Worm (Caenorhabditis elegans) whole organism, late embryonic: ENCODE measurements around the gene C04F6.7.

Experiments used
- C08G9.2 ChIP-seq: sonication (generic microtip); optimal IDR thresholded peaks from 2 replicates; lab custom pipeline; 2016; ENCODE audit warnings: mild to moderate bottlenecking, missing genetic modification characterization, moderate library complexity, missing compliant biosample characterization
- ceh-19 ChIP-seq: fragments of 200-800 bp; sonication (Bioruptor generic); optimal IDR thresholded peaks from 2 replicates; lab custom pipeline; 2018; ENCODE audit warnings: mild to moderate bottlenecking, missing genetic modification characterization, missing compliant biosample characterization
- ceh-2 ChIP-seq: sonication (generic microtip); optimal IDR thresholded peaks from 2 replicates; lab custom pipeline; 2016; ENCODE audit warnings: missing genotype, missing genetic modification characterization, missing compliant biosample characterization
- ceh-22 ChIP-seq: sonication (generic microtip); optimal IDR thresholded peaks from 2 replicates; lab custom pipeline; 2017; ENCODE audit warnings: missing biosample characterization, missing genetic modification characterization
- ceh-31 ChIP-seq: sonication (generic microtip); optimal IDR thresholded peaks from 2 replicates; lab custom pipeline; 2016; ENCODE audit warnings: missing genetic modification characterization, missing compliant biosample characterization
- ceh-45 ChIP-seq: fragments of 200-800 bp; sonication (Bioruptor generic); IDR thresholded peaks from 2 replicates; pipeline ENCODE4 v1.3.6; 2022; ENCODE audit warnings: missing genetic modification reagents, missing genetic modification characterization, missing compliant biosample characterization
- ceh-48 ChIP-seq: sonication (generic microtip); optimal IDR thresholded peaks from 2 replicates; lab custom pipeline; 2016; ENCODE audit warnings: missing genetic modification characterization, inconsistent platforms, missing compliant biosample characterization
- ceh-6 ChIP-seq: fragments of 200-800 bp; sonication (Bioruptor generic); optimal IDR thresholded peaks from 2 replicates; lab custom pipeline; 2018; ENCODE audit warnings: mild to moderate bottlenecking, missing genetic modification characterization, missing compliant biosample characterization
- che-1 ChIP-seq: sonication (generic microtip); optimal IDR thresholded peaks from 2 replicates; lab custom pipeline; 2016; ENCODE audit warnings: mild to moderate bottlenecking, missing genetic modification characterization, missing compliant biosample characterization
- dmd-4 ChIP-seq: sonication (generic microtip); optimal IDR thresholded peaks from 2 replicates; lab custom pipeline; 2016; ENCODE audit warnings: borderline replicate concordance, missing genetic modification characterization, missing compliant biosample characterization
- dve-1 ChIP-seq: sonication (generic microtip); optimal IDR thresholded peaks from 2 replicates; lab custom pipeline; 2017; ENCODE audit warnings: antibody characterized with exemption, mild to moderate bottlenecking, missing genetic modification characterization, missing compliant biosample characterization
- fax-1 ChIP-seq: sonication (generic microtip); optimal IDR thresholded peaks from 2 replicates; lab custom pipeline; 2016; ENCODE audit warnings: missing genotype, missing genetic modification characterization, missing compliant biosample characterization
- fkh-10 ChIP-seq: fragments of 150-350 bp; optimal IDR thresholded peaks from 2 replicates; lab custom pipeline; 2014; ENCODE audit warnings: missing biosample characterization, missing genetic modification reagents, missing genetic modification characterization
- gmeb-2 ChIP-seq: sonication (generic microtip); optimal IDR thresholded peaks from 2 replicates; lab custom pipeline; 2016; ENCODE audit warnings: missing genetic modification characterization, inconsistent platforms, missing compliant biosample characterization
- hlh-13 ChIP-seq: fragments of 200-800 bp; sonication (Bioruptor generic); optimal IDR thresholded peaks from 2 replicates; lab custom pipeline; 2018; ENCODE audit warnings: mild to moderate bottlenecking, missing genetic modification characterization, missing compliant biosample characterization
- hlh-30 ChIP-seq: sonication (generic microtip); optimal IDR thresholded peaks from 2 replicates; lab custom pipeline; 2017; ENCODE audit warnings: antibody characterized with exemption, missing genetic modification characterization, missing compliant biosample characterization; ENCODE audit not compliant: insufficient read depth
- hlh-8 ChIP-seq: sonication (generic microtip); optimal IDR thresholded peaks from 2 replicates; lab custom pipeline; 2016; ENCODE audit warnings: missing genotype, missing genetic modification characterization, missing compliant biosample characterization
- lin-11 ChIP-seq: fragments of 200-800 bp; sonication (Bioruptor generic); optimal IDR thresholded peaks from 2 replicates; lab custom pipeline; 2018; ENCODE audit warnings: mild to moderate bottlenecking, missing genetic modification characterization, missing compliant biosample characterization
- nhr-232 ChIP-seq: sonication (generic microtip); optimal IDR thresholded peaks from 2 replicates; lab custom pipeline; 2016; ENCODE audit warnings: missing genetic modification characterization, missing compliant biosample characterization
- npax-4 ChIP-seq: sonication (generic microtip); optimal IDR thresholded peaks from 2 replicates; lab custom pipeline; 2016; ENCODE audit warnings: missing genetic modification characterization, missing compliant biosample characterization
- odd-2 ChIP-seq: sonication (generic microtip); optimal IDR thresholded peaks from 2 replicates; lab custom pipeline; 2017; ENCODE audit warnings: antibody characterized with exemption, mild to moderate bottlenecking, missing genetic modification characterization, missing compliant biosample characterization
- pat-9 ChIP-seq: fragments of 200-800 bp; sonication (Bioruptor generic); optimal IDR thresholded peaks from 2 replicates; lab custom pipeline; 2018; ENCODE audit warnings: mild to moderate bottlenecking, missing genetic modification characterization, moderate library complexity, missing compliant biosample characterization
- pha-2 ChIP-seq: sonication (generic microtip); optimal IDR thresholded peaks from 2 replicates; lab custom pipeline; 2017; ENCODE audit warnings: mild to moderate bottlenecking, missing genetic modification characterization, missing compliant biosample characterization
- pha-4 ChIP-seq: fragments of 150-350 bp; optimal IDR thresholded peaks from 2 replicates; lab custom pipeline; 2018; ENCODE audit warnings: missing biosample characterization, missing genetic modification reagents, missing genetic modification characterization
- rnt-1 ChIP-seq: sonication (generic microtip); optimal IDR thresholded peaks from 2 replicates; lab custom pipeline; 2016; ENCODE audit warnings: missing genetic modification characterization, missing compliant biosample characterization
- sdc-2 ChIP-seq: sonication (generic microtip); optimal IDR thresholded peaks from 2 replicates; lab custom pipeline; 2016; ENCODE audit warnings: missing genotype, missing genetic modification characterization, missing compliant biosample characterization
- sox-2 ChIP-seq: fragments of 200-800 bp; sonication (Bioruptor generic); IDR thresholded peaks from 2 replicates; pipeline ENCODE4 v1.3.6; 2022; ENCODE audit warnings: missing genetic modification reagents, missing genetic modification characterization, missing compliant biosample characterization
- sox-4 ChIP-seq: sonication (generic microtip); optimal IDR thresholded peaks from 2 replicates; lab custom pipeline; 2017; ENCODE audit warnings: mild to moderate bottlenecking, missing genetic modification characterization, inconsistent platforms, missing compliant biosample characterization
- tbx-2 ChIP-seq: sonication (generic microtip); optimal IDR thresholded peaks from 2 replicates; lab custom pipeline; 2016; ENCODE audit warnings: missing genetic modification characterization, missing compliant biosample characterization
- tbx-7 ChIP-seq: sonication (generic microtip); optimal IDR thresholded peaks from 2 replicates; lab custom pipeline; 2016; ENCODE audit warnings: missing genotype, missing genetic modification characterization, missing compliant biosample characterization
- unc-3 ChIP-seq, 2 experiments: fragments of 200-800 bp in 1 of 2; sonication (Bioruptor generic) in 1 of 2; sonication (generic microtip) in 1 of 2; conservative IDR thresholded peaks in 1 of 2; optimal IDR thresholded peaks in 1 of 2; 2 replicates each; pipeline versions ENCODE4 v1.3.6 to Lab custom; 2016 to 2022; ENCODE audit warnings: missing compliant biosample characterization in 2 of 2, missing genetic modification characterization in 2 of 2, missing genetic modification reagents in 1 of 2
- unc-42 ChIP-seq: sonication (generic microtip); optimal IDR thresholded peaks from 2 replicates; lab custom pipeline; 2016; ENCODE audit warnings: missing genotype, missing genetic modification characterization, missing compliant biosample characterization
- unc-55 ChIP-seq: sonication (generic microtip); optimal IDR thresholded peaks from 2 replicates; lab custom pipeline; 2017; ENCODE audit warnings: missing biosample characterization, missing genetic modification reagents, missing genetic modification characterization
- zip-5 ChIP-seq: sonication (generic microtip); optimal IDR thresholded peaks from 2 replicates; lab custom pipeline; 2016; ENCODE audit warnings: missing genetic modification characterization, missing compliant biosample characterization

The C04F6.7 gene

DNA sequence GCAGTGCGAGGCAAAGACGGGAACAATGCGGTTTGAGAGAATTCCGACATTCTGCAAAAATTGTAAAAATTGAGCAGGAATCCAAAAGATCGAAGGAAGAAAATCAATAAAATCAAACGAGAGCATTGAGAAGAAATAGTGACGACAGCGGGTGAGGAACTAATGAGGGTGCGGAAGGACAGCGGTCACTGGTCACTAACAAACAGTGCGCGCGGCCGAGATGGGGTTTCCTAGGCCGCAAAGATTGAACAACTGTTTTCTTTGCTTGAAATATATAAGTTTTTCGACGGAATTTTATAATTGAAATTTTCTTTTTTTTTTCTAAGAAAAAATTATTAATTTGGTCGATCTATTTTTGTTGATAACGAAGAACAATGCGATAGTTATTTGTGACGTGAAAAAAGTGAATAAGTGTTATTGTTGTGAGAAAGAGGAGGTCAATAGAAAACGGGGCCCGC, 7.4 kb downstream of the C04F6.7 start, which contains the start of gene unc-78:
unc-78 (minus strand) TSS at position 51 of the 458 bp plus-strand sequence.
- TF ChIP-seq ceh-2 (tag; lab: Kevin White, UChicago) (peak; percentile 16), ceh-31 (tag; lab: Kevin White, UChicago) (peak; percentile 6), sdc-2 (tag; lab: Kevin White, UChicago) (no peak), C08G9.2 (peak; percentile 13), tbx-2 (tag; lab: Kevin White, UChicago) (peak; percentile 25)

ce11 chrX:3408717-3409303, 10.2 kb downstream of the C04F6.7 start:
- no peak for TF ChIP-seq hlh-8
- no peak for TF ChIP-seq sox-4
- TF ChIP-seq unc-42: no peak
- no peak for TF ChIP-seq hlh-13 (GFP tag; lab: Kevin White, UChicago)
- no peak for TF ChIP-seq zip-5 (tag; lab: Kevin White, UChicago)
- no peak for TF ChIP-seq lin-11 (tag; lab: Kevin White, UChicago)
- TF ChIP-seq ceh-19 (GFP tag; lab: Kevin White, UChicago): no peak

- no peak for TF ChIP-seq nhr-232 (tag; lab: Kevin White, UChicago)
- TF ChIP-seq ceh-22 (tag; lab: Kevin White, UChicago): no peak
- TF ChIP-seq ceh-19 (GFP tag; lab: Kevin White, UChicago): no peak
- no peak for TF ChIP-seq che-1 (tag; lab: Kevin White, UChicago)
- TF ChIP-seq dmd-4 (tag; lab: Kevin White, UChicago): no peak
- TF ChIP-seq ceh-48: no peak
- TF ChIP-seq unc-42: no peak
- no peak for TF ChIP-seq tbx-7 (tag; lab: Kevin White, UChicago)
- TF ChIP-seq rnt-1 (tag; lab: Kevin White, UChicago): no peak
- no peak for TF ChIP-seq hlh-8
- TF ChIP-seq ceh-45 (GFP tag; lab: Robert Waterston, UW): no peak
Observed at ce11 chrX:3403195-3403594, 15.8 kb downstream of the C04F6.7 start, which contains the start of gene vit-5. Gene vit-5 (plus strand): TSS chrX:3403471.

ce11 chrX:3401701-3402100, 17.3 kb downstream of the C04F6.7 start, which contains the start of gene C04F6.9:
Gene C04F6.9 (plus strand): TSS chrX:3402001.
- TF ChIP-seq fkh-10 (GFP tag; lab: Kevin White, UChicago): no peak

- TF ChIP-seq pha-2 (tag; lab: Kevin White, UChicago): no peak
- TF ChIP-seq hlh-30: no peak
- no peak for TF ChIP-seq zip-5 (tag; lab: Kevin White, UChicago)
- no peak for TF ChIP-seq ceh-6
- no peak for TF ChIP-seq pat-9 (tag; lab: Kevin White, UChicago)
- TF ChIP-seq dve-1 (tag; lab: Kevin White, UChicago): no peak
Observed at ce11 chrX:3400387-3400786, 18.6 kb downstream of the C04F6.7 start.

ce11 chrX:3399917-3400316, 19.1 kb downstream of the C04F6.7 start, which contains the start of gene cht-1:
Gene cht-1 (minus strand): TSS chrX:3400017.
- no peak for TF ChIP-seq unc-55 (GFP tag; lab: Kevin White, UChicago)
- TF ChIP-seq unc-3 (GFP tag; conservative IDR thresholded peaks at IDR 0.05; lab: Robert Waterston, UW): no peak
- TF ChIP-seq unc-3 (tag; optimal IDR thresholded peaks at IDR 0.05; lab: Kevin White, UChicago): no peak
- TF ChIP-seq gmeb-2 (tag; lab: Kevin White, UChicago): no peak
- no peak for TF ChIP-seq fax-1
- TF ChIP-seq ceh-45 (GFP tag; lab: Robert Waterston, UW): no peak
- TF ChIP-seq ceh-31 (tag; lab: Kevin White, UChicago): no peak
- TF ChIP-seq fkh-10 (GFP tag; lab: Kevin White, UChicago): no peak
- no peak for TF ChIP-seq che-1 (tag; lab: Kevin White, UChicago)
- TF ChIP-seq odd-2: no peak
- no peak for TF ChIP-seq pat-9 (tag; lab: Kevin White, UChicago)
- TF ChIP-seq pha-4: no peak
- no peak for TF ChIP-seq npax-4
- no peak for TF ChIP-seq hlh-30
- no peak for TF ChIP-seq lin-11 (tag; lab: Kevin White, UChicago)
- no peak for TF ChIP-seq sox-2 (GFP tag; lab: Robert Waterston, UW)
